Fruit fly (Drosophila melanogaster) whole organism, embryonic: ENCODE results near the gene FipoQ.

Experiments
- Asciz ChIP-seq: fragments of 200-800 bp; sonication (Bioruptor generic); optimal IDR thresholded peaks from 2 replicates; lab custom pipeline; 2017; ENCODE audit warnings: missing biosample characterization, mild to moderate bottlenecking, missing genetic modification characterization, missing genetic modification reagents
- CG10654 ChIP-seq: fragments of 200-800 bp; sonication (Bioruptor generic); optimal IDR thresholded peaks from 2 replicates; lab custom pipeline; 2016; ENCODE audit warnings: missing biosample characterization, missing genetic modification characterization
- CG10979 ChIP-seq: fragments of 200-800 bp; sonication (Bioruptor generic); optimal IDR thresholded peaks from 2 replicates; lab custom pipeline; 2018; ENCODE audit warnings: missing biosample characterization, mild to moderate bottlenecking, missing genetic modification characterization, moderate library complexity
- CG12744 ChIP-seq: fragments of 200-800 bp; sonication (Bioruptor generic); optimal IDR thresholded peaks from 2 replicates; lab custom pipeline; 2016; ENCODE audit warnings: missing biosample characterization, missing genetic modification characterization
- CG14860 ChIP-seq: fragments of 200-800 bp; sonication (Bioruptor generic); IDR thresholded peaks from 3 replicates; pipeline ENCODE4 v1.3.6; 2022; ENCODE audit warnings: missing biosample characterization, missing genetic modification characterization; ENCODE audit not compliant: partially characterized antibody
- CG15601 ChIP-seq: fragments of 200-800 bp; sonication (Bioruptor generic); optimal IDR thresholded peaks from 3 replicates; lab custom pipeline; 2019; ENCODE audit warnings: missing biosample characterization, mild to moderate bottlenecking, missing genetic modification characterization, moderate library complexity
- CG16813 ChIP-seq: fragments of 200-800 bp; sonication (Bioruptor generic); IDR thresholded peaks from 3 replicates; pipeline ENCODE4 v1.3.6; 2022; ENCODE audit warnings: missing biosample characterization, missing genetic modification characterization; ENCODE audit not compliant: partially characterized antibody
- CG17359 ChIP-seq: fragments of 200-800 bp; sonication (Bioruptor generic); optimal IDR thresholded peaks from 3 replicates; lab custom pipeline; 2018; ENCODE audit warnings: missing biosample characterization, mild to moderate bottlenecking, missing genetic modification characterization, moderate library complexity
- CG17568 ChIP-seq: fragments of 200-800 bp; sonication (Bioruptor generic); optimal IDR thresholded peaks from 2 replicates; lab custom pipeline; 2018; ENCODE audit warnings: missing biosample characterization, mild to moderate bottlenecking, missing genetic modification characterization, moderate library complexity
- CG3281 ChIP-seq: fragments of 200-800 bp; sonication (Bioruptor generic); optimal IDR thresholded peaks from 3 replicates; lab custom pipeline; 2017; ENCODE audit warnings: missing biosample characterization, mild to moderate bottlenecking, missing genetic modification characterization
- CG43689 ChIP-seq: fragments of 200-800 bp; sonication (Bioruptor generic); IDR thresholded peaks from 2 replicates; pipeline ENCODE4 v1.3.6; 2022; ENCODE audit warnings: missing biosample characterization, missing genetic modification characterization
- CG7839 ChIP-seq: fragments of 200-800 bp; sonication (Bioruptor generic); optimal IDR thresholded peaks from 3 replicates; lab custom pipeline; 2018; ENCODE audit warnings: missing biosample characterization, mild to moderate bottlenecking, missing genetic modification characterization, moderate library complexity
- CG8478 ChIP-seq: fragments of >200 bp; optimal IDR thresholded peaks from 2 replicates; lab custom pipeline; 2018
- CG9932 ChIP-seq: fragments of 200-800 bp; sonication (Bioruptor generic); IDR thresholded peaks from 2 replicates; pipeline ENCODE4 v1.3.6; 2022; ENCODE audit warnings: missing biosample characterization, missing genetic modification characterization
- Dek ChIP-seq: fragments of 200-800 bp; sonication (Bioruptor generic); optimal IDR thresholded peaks from 3 replicates; lab custom pipeline; 2019; ENCODE audit warnings: missing biosample characterization, mild to moderate bottlenecking, missing genetic modification characterization, moderate library complexity
- E2f1 ChIP-seq: fragments of 200-800 bp; sonication (Bioruptor generic); IDR thresholded peaks from 2 replicates; pipeline ENCODE4 v1.3.6; 2022; ENCODE audit warnings: missing biosample characterization, missing genetic modification characterization
- Fer2 ChIP-seq: fragments of 200-800 bp; sonication (Bioruptor generic); optimal IDR thresholded peaks from 2 replicates; lab custom pipeline; 2018; ENCODE audit warnings: missing biosample characterization, mild to moderate bottlenecking, missing genetic modification characterization, moderate library complexity
- Gug ChIP-seq: fragments of 200-800 bp; sonication (Bioruptor generic); IDR thresholded peaks from 4 replicates; pipeline ENCODE4 v1.3.6; 2022; ENCODE audit warnings: missing biosample characterization, missing genetic modification characterization
- HLH54F ChIP-seq: fragments of 200-800 bp; sonication (Bioruptor generic); optimal IDR thresholded peaks from 3 replicates; lab custom pipeline; 2016; ENCODE audit warnings: missing biosample characterization, missing genetic modification characterization
- Lhr ChIP-seq: fragments of 200-800 bp; sonication (Bioruptor generic); optimal IDR thresholded peaks from 3 replicates; lab custom pipeline; 2017; ENCODE audit warnings: mild to moderate bottlenecking, missing biosample characterization, missing genetic modification reagents, missing genetic modification characterization
- Mad ChIP-seq: fragments of 200-800 bp; sonication (Bioruptor generic); optimal IDR thresholded peaks from 2 replicates; lab custom pipeline; 2016; ENCODE audit warnings: missing biosample characterization, missing genetic modification characterization
- Meics ChIP-seq: fragments of 200-800 bp; sonication (Bioruptor generic); optimal IDR thresholded peaks from 2 replicates; lab custom pipeline; 2017; ENCODE audit warnings: missing biosample characterization, mild to moderate bottlenecking, missing genetic modification characterization
- Sox100B ChIP-seq: fragments of 200-800 bp; sonication (Bioruptor generic); optimal IDR thresholded peaks from 3 replicates; lab custom pipeline; 2018; ENCODE audit warnings: missing biosample characterization, mild to moderate bottlenecking, missing genetic modification characterization
- Spps ChIP-seq: fragments of 200-800 bp; sonication (Bioruptor generic); optimal IDR thresholded peaks from 2 replicates; lab custom pipeline; 2018; ENCODE audit warnings: missing biosample characterization, mild to moderate bottlenecking, missing genetic modification characterization
- Stat92E ChIP-seq, 3 experiments: fragments of >200 bp in 2 of 3; fragments of 200-800 bp in 1 of 3; sonication (Bioruptor generic) in 1 of 3; optimal IDR thresholded peaks; 2 replicates each; lab custom pipeline; 2017 to 2019; ENCODE audit warnings: missing biosample characterization in 3 of 3, missing genetic modification characterization in 3 of 3, mild to moderate bottlenecking in 1 of 3, moderate library complexity in 1 of 3
- YL-1 ChIP-seq: fragments of 200-800 bp; sonication (Bioruptor generic); optimal IDR thresholded peaks from 3 replicates; lab custom pipeline; 2017; ENCODE audit warnings: missing biosample characterization, mild to moderate bottlenecking, missing genetic modification characterization
- az2 ChIP-seq: fragments of 200-800 bp; sonication (Bioruptor generic); optimal IDR thresholded peaks from 3 replicates; lab custom pipeline; 2016; ENCODE audit warnings: missing biosample characterization, missing genetic modification characterization
- caup ChIP-seq: fragments of 200-800 bp; sonication (Bioruptor generic); optimal IDR thresholded peaks from 3 replicates; lab custom pipeline; 2017; ENCODE audit warnings: missing biosample characterization, mild to moderate bottlenecking, missing genetic modification characterization, moderate library complexity; ENCODE audit not compliant: severe bottlenecking
- chn ChIP-seq: fragments of 200-800 bp; sonication (Bioruptor generic); optimal IDR thresholded peaks from 2 replicates; lab custom pipeline; 2016; ENCODE audit warnings: missing biosample characterization, missing genetic modification characterization
- crc ChIP-seq: fragments of 200-800 bp; sonication (Bioruptor generic); optimal IDR thresholded peaks from 2 replicates; lab custom pipeline; 2016; ENCODE audit warnings: missing biosample characterization, missing genetic modification characterization
- crol ChIP-seq: fragments of 200-800 bp; sonication (Bioruptor generic); IDR thresholded peaks from 2 replicates; pipeline ENCODE4 v1.3.6; 2022; ENCODE audit warnings: missing biosample characterization, missing genetic modification characterization
- eve ChIP-seq, 2 experiments: fragments of >200 bp; optimal IDR thresholded peaks; 2 replicates each; lab custom pipeline; 2017; ENCODE audit warnings: missing biosample characterization in 2 of 2, missing genetic modification characterization in 2 of 2
- fd102C ChIP-seq: fragments of 200-800 bp; sonication (Bioruptor generic); optimal IDR thresholded peaks from 2 replicates; lab custom pipeline; 2018; ENCODE audit warnings: missing biosample characterization, mild to moderate bottlenecking, missing genetic modification characterization, moderate library complexity
- fd96Cb ChIP-seq: fragments of 200-800 bp; sonication (Bioruptor generic); optimal IDR thresholded peaks from 2 replicates; lab custom pipeline; 2018; ENCODE audit warnings: missing biosample characterization, mild to moderate bottlenecking, missing genetic modification characterization, moderate library complexity
- gsb-n ChIP-seq: fragments of 200-800 bp; sonication (Bioruptor generic); optimal IDR thresholded peaks from 3 replicates; lab custom pipeline; 2018; ENCODE audit warnings: missing biosample characterization, mild to moderate bottlenecking, missing genetic modification characterization
- nau ChIP-seq: fragments of 200-800 bp; sonication (Bioruptor generic); optimal IDR thresholded peaks from 3 replicates; lab custom pipeline; 2017; ENCODE audit warnings: missing biosample characterization, mild to moderate bottlenecking, missing genetic modification characterization, missing genetic modification reagents
- nerfin-1 ChIP-seq: fragments of 200-800 bp; sonication (Bioruptor generic); optimal IDR thresholded peaks from 3 replicates; lab custom pipeline; 2019; ENCODE audit warnings: missing biosample characterization, mild to moderate bottlenecking, missing genetic modification characterization, moderate library complexity
- nerfin-2 ChIP-seq: fragments of 200-800 bp; sonication (Bioruptor generic); IDR thresholded peaks from 2 replicates; pipeline ENCODE4 v1.3.6; 2022; ENCODE audit warnings: missing biosample characterization, missing genetic modification characterization; ENCODE audit not compliant: partially characterized antibody
- p53 ChIP-seq: fragments of 200-800 bp; sonication (Bioruptor generic); optimal IDR thresholded peaks from 2 replicates; lab custom pipeline; 2016; ENCODE audit warnings: missing biosample characterization, missing genetic modification characterization
- pan ChIP-seq, 4 experiments: fragments of >200 bp in 3 of 4; fragments of 200-800 bp in 1 of 4; sonication (Bioruptor generic) in 1 of 4; optimal IDR thresholded peaks in 3 of 4; IDR thresholded peaks in 1 of 4; 2 replicates each; pipeline versions ENCODE4 v1.3.6 to Lab custom; 2017 to 2022; ENCODE audit warnings: missing biosample characterization in 2 of 4, missing genetic modification characterization in 2 of 4, mixed read lengths in 1 of 4
- prd ChIP-seq, 3 experiments: fragments of >200 bp in 2 of 3; fragments of 200-800 bp in 1 of 3; sonication (Bioruptor generic) in 1 of 3; optimal IDR thresholded peaks in 2 of 3; IDR thresholded peaks in 1 of 3; 2 replicates in 2 of 3; 3 replicates in 1 of 3; pipeline versions ENCODE4 v1.3.6 to Lab custom; 2017 to 2022; ENCODE audit warnings: missing biosample characterization in 1 of 3, missing genetic modification characterization in 1 of 3
- repo ChIP-seq: fragments of 200-800 bp; sonication (Bioruptor generic); optimal IDR thresholded peaks from 2 replicates; lab custom pipeline; 2016; ENCODE audit warnings: missing biosample characterization, missing genetic modification characterization
- ro ChIP-seq: fragments of 200-800 bp; sonication (Bioruptor generic); IDR thresholded peaks from 2 replicates; pipeline ENCODE4 v1.3.6; 2022; ENCODE audit warnings: missing biosample characterization, missing genetic modification characterization
- scrt ChIP-seq: fragments of 200-800 bp; sonication (Bioruptor generic); optimal IDR thresholded peaks from 2 replicates; lab custom pipeline; 2018; ENCODE audit warnings: missing biosample characterization, mild to moderate bottlenecking, missing genetic modification characterization, moderate library complexity
- seq ChIP-seq: fragments of 200-800 bp; sonication (Bioruptor generic); IDR thresholded peaks from 2 replicates; pipeline ENCODE4 v1.3.6; 2022; ENCODE audit warnings: missing biosample characterization, missing genetic modification characterization
- sisA ChIP-seq: fragments of 200-800 bp; sonication (Bioruptor generic); IDR thresholded peaks from 2 replicates; pipeline ENCODE4 v1.3.6; 2022; ENCODE audit warnings: missing biosample characterization, missing genetic modification characterization
- sug ChIP-seq: fragments of 200-800 bp; optimal IDR thresholded peaks from 2 replicates; lab custom pipeline; 2019; ENCODE audit warnings: missing biosample characterization, mild to moderate bottlenecking, missing genetic modification characterization, moderate library complexity
- trem ChIP-seq: fragments of 200-800 bp; optimal IDR thresholded peaks from 3 replicates; lab custom pipeline; 2019; ENCODE audit warnings: missing biosample characterization, mild to moderate bottlenecking, missing genetic modification characterization, moderate library complexity

Gene FipoQ

DNA sequence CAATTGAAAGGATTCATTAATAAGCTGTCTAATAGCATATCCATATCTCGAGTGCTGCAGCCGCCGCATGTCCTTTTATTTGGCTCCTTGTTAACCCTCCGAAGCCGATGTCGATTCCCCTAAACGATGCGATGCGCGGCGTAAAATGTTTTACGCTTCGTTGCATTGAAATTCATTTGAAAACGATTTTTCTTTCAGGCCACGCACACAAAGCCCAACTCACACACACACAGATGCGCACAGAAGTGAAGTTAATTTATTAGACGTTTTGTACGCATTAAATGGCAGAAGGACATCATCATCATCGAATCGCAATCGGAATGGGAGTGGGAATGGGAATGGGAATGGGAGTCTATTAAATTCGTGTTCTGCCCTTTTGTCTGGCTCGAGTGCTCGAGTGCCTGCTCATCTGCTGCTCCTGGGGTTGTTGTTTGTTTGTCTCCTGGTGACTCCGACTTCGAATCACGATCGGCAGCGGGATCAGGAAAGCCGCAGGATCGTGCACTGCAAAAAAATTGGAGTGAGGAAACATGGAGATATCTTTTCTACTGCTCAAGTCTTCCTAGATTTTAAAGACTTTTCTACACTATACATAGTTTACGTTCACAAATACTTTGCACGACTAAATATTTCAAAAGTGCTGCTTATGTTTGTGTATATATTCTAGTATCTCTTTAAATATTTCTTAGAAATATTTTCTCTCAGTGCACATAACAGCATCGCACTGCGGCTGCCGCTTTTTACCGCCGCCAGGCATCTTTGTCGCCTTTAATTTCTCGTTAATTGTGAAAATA is 46.6 kb downstream of the FipoQ start (continued):
- no peak for TF ChIP-seq nerfin-1 (tag; lab: Kevin White, UChicago)
- TF ChIP-seq sisA (GFP tag; lab: Robert Waterston, UW) = no peak
- TF ChIP-seq ro = no peak
- TF ChIP-seq eve (GFP tag; optimal IDR thresholded peaks at IDR 0.05; lab: Kevin White, UChicago) = no peak
- TF ChIP-seq Stat92E (GFP tag; optimal IDR thresholded peaks at IDR 0.05; lab: Kevin White, UChicago) = no peak
- no peak for TF ChIP-seq CG14860 (GFP tag; lab: Robert Waterston, UW)
- TF ChIP-seq sug = no peak
- TF ChIP-seq caup (GFP tag; lab: Kevin White, UChicago) = no peak
- no peak for TF ChIP-seq prd (optimal IDR thresholded peaks at IDR 0.05; lab: Kevin White, UChicago)
- TF ChIP-seq prd (GFP tag; IDR thresholded peaks at IDR 0.05; lab: Robert Waterston, UW) = peak; percentile 48; the same call in 1 of the 3 replicates
- TF ChIP-seq trem (tag; lab: Kevin White, UChicago) = peak; percentile 37
- TF ChIP-seq Lhr = no peak
- no peak for TF ChIP-seq Sox100B (GFP tag; lab: Kevin White, UChicago)
- TF ChIP-seq CG17359 (tag; lab: Kevin White, UChicago) = no peak
- no peak for TF ChIP-seq nerfin-2
- no peak for TF ChIP-seq scrt (GFP tag; lab: Kevin White, UChicago)
- TF ChIP-seq YL-1 (GFP tag; lab: Kevin White, UChicago) = no peak
- no peak for TF ChIP-seq crol (GFP tag; lab: Robert Waterston, UW)
- TF ChIP-seq az2 (GFP tag; lab: Kevin White, UChicago) = no peak
- no peak for TF ChIP-seq Dek
- TF ChIP-seq Gug (GFP tag; lab: Robert Waterston, UW) = no peak
- no peak for TF ChIP-seq CG10654 (GFP tag; lab: Kevin White, UChicago)
- no peak for TF ChIP-seq Mad (GFP tag; lab: Kevin White, UChicago)
- TF ChIP-seq E2f1 (GFP tag; lab: Robert Waterston, UW) = no peak
- TF ChIP-seq Fer2 (tag; lab: Kevin White, UChicago) = no peak
- TF ChIP-seq CG7839 (tag; lab: Kevin White, UChicago) = peak; percentile 30
- TF ChIP-seq Spps (tag; lab: Kevin White, UChicago) = no peak
- TF ChIP-seq CG16813 (GFP tag; lab: Robert Waterston, UW) = no peak
- TF ChIP-seq pan (optimal IDR thresholded peaks at IDR 0.05; lab: Kevin White, UChicago) = no peak
- TF ChIP-seq pan (GFP tag; optimal IDR thresholded peaks at IDR 0.05 in 1 of 2, IDR thresholded peaks at IDR 0.05 in 1 of 2) = no peak
- peak; percentile 71 for TF ChIP-seq CG10979
- no peak for TF ChIP-seq CG8478
- TF ChIP-seq CG17568 (GFP tag; lab: Kevin White, UChicago) = no peak
- TF ChIP-seq CG15601 = no peak
- no peak for TF ChIP-seq CG9932 (GFP tag; lab: Robert Waterston, UW)
- no peak for TF ChIP-seq nau
- TF ChIP-seq crc (GFP tag; lab: Kevin White, UChicago) = no peak
- TF ChIP-seq CG12744 = no peak
- TF ChIP-seq gsb-n (tag; lab: Kevin White, UChicago) = peak; percentile 54
- no peak for TF ChIP-seq CG3281 (GFP tag; lab: Kevin White, UChicago)
- TF ChIP-seq repo (GFP tag; lab: Kevin White, UChicago) = no peak
- no peak for TF ChIP-seq Asciz (GFP tag; lab: Kevin White, UChicago)
- TF ChIP-seq chn (GFP tag; lab: Kevin White, UChicago) = no peak
- peak; percentile 15 for TF ChIP-seq fd96Cb (tag; lab: Kevin White, UChicago)
- no peak for TF ChIP-seq p53 (GFP tag; lab: Kevin White, UChicago)
- no peak for TF ChIP-seq HLH54F
- TF ChIP-seq CG43689 (GFP tag; lab: Robert Waterston, UW) = no peak
- no peak for TF ChIP-seq seq
- no peak for TF ChIP-seq Meics (GFP tag; lab: Kevin White, UChicago)
- TF ChIP-seq fd102C (GFP tag; lab: Kevin White, UChicago) = peak; percentile 31
